Worm (Caenorhabditis elegans): ENCODE measurements around the gene srt-30.

ce11 chrV:3789770-3790169, 10.5 kb downstream of the srt-30 start, which contains the start of gene R08F11.7:
- TF ChIP-seq ces-1 (GFP tag; optimal IDR thresholded peaks at IDR 0.05), result no peak
- no peak for TF ChIP-seq nhr-111 (GFP tag; optimal IDR thresholded peaks at IDR 0.05)
- no peak for TF ChIP-seq nhr-28 (tag; optimal IDR thresholded peaks at IDR 0.05)
- no peak for TF ChIP-seq dve-1 (tag; optimal IDR thresholded peaks at IDR 0.05; ENCODE audit: insufficient read depth)
- no peak for TF ChIP-seq aly-2 (tag; optimal IDR thresholded peaks at IDR 0.05)
- TF ChIP-seq Y105C5A.15 (GFP tag; IDR thresholded peaks at IDR 0.05), result no peak
- TF ChIP-seq ZK546.5 (tag; optimal IDR thresholded peaks at IDR 0.05), result no peak
- TF ChIP-seq fos-1 (tag; optimal IDR thresholded peaks at IDR 0.05), result no peak
- TF ChIP-seq set-16 (GFP tag; IDR thresholded peaks at IDR 0.05), result no peak
